Fruit fly (Drosophila melanogaster): ENCODE measurements around the gene RhoL.

RhoL gene

DNA sequence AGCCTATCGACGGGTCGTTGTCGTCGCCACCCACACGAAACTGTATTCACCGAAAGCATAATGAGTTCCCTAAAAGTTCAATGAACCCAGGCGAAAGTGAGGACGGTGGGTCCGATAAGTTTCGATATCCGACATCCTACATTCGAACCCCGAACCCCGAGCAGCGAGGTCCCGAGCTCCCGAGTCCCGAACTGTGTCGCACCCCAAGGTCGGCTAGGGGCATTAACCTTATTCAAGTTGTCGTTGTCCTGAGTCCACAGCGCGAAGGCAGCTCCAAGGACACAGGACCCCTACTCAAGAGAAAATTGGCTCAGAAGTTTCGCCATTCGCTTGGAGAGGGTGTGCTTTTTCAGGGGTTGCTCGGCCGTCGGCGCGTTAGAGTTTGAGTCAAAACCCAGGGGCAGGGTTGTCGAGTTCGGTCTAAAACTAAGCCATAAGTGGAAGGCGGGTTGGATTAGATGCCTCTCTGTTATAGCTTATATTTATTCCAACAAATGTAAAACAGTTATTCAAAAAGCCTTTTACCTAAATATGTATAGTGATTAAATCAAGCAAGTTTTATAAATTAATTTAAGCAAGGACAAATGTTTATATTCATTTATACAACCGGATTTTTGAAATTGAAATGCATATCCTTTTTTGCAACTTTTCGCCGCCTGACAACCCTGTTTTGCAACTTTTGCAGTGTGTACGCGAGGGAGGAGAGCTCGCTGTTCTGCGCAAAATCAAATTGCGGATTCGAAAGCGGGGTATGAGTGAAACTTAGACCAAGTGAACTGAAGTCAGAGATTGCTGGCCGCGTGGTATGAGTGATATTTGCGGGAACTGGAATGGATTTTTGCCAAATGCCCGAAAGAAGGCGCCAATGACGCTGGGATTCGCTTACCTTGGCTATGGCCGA lies 42.7 kb downstream of the RhoL start (continued):
- peak; percentile 68 for TF ChIP-seq vvl (GFP tag; IDR thresholded peaks at IDR 0.05)
- TF ChIP-seq Optix (GFP tag; IDR thresholded peaks at IDR 0.05) = 0 out of 3 replicates have a peak, but pooled peaks have one; percentile 5
- TF ChIP-seq chn (GFP tag; optimal IDR thresholded peaks at IDR 0.05) = peak; percentile 39
- TF ChIP-seq CG10147 (GFP tag; optimal IDR thresholded peaks at IDR 0.05) = peak; percentile 84
- TF ChIP-seq vnd (GFP tag; IDR thresholded peaks at IDR 0.05; ENCODE audit: partially characterized antibody) = no peak
- peak; percentile 46 for TF ChIP-seq fd96Cb (tag; optimal IDR thresholded peaks at IDR 0.05)
- peak; percentile 79 for TF ChIP-seq CG8924 (tag; optimal IDR thresholded peaks at IDR 0.05)
- TF ChIP-seq CG1529 (GFP tag; optimal IDR thresholded peaks at IDR 0.05) = peak; percentile 21
- no peak for TF ChIP-seq gt (GFP tag; IDR thresholded peaks at IDR 0.05)
- TF ChIP-seq E2f2 (GFP tag; IDR thresholded peaks at IDR 0.05) = peak; percentile 44
- TF ChIP-seq Lpt (GFP tag; optimal IDR thresholded peaks at IDR 0.05) = no peak
- TF ChIP-seq CG13775 (GFP tag; optimal IDR thresholded peaks at IDR 0.05) = peak; percentile 56
- TF ChIP-seq D19B (GFP tag; optimal IDR thresholded peaks at IDR 0.05) = peak; percentile 72
- TF ChIP-seq Mes4 (GFP tag; optimal IDR thresholded peaks at IDR 0.05) = no peak
- TF ChIP-seq CG18011 (GFP tag; optimal IDR thresholded peaks at IDR 0.05) = peak; percentile 53
- peak in 1 of 2 experiments; percentile 59 for TF ChIP-seq bsh (GFP tag; optimal IDR thresholded peaks at IDR 0.05)
- TF ChIP-seq en (GFP tag; optimal IDR thresholded peaks at IDR 0.05) = no peak
- peak; percentile 67 for TF ChIP-seq CG9215 (GFP tag; IDR thresholded peaks at IDR 0.05)
- no peak; the same call in 1 of the 2 replicates for TF ChIP-seq MBD-R2 (GFP tag; IDR thresholded peaks at IDR 0.05)
- TF ChIP-seq Vsx1 (GFP tag; optimal IDR thresholded peaks at IDR 0.05) = peak; percentile 39
- TF ChIP-seq CG2712 (tag; optimal IDR thresholded peaks at IDR 0.05) = peak; percentile 69
- peak; percentile 49 for TF ChIP-seq CG7786 (GFP tag; optimal IDR thresholded peaks at IDR 0.05)
- peak; percentile 59 for TF ChIP-seq onecut (GFP tag; IDR thresholded peaks at IDR 0.05)
- TF ChIP-seq Pdp1 (GFP tag; optimal IDR thresholded peaks at IDR 0.05) = peak in 1 of 2 experiments; percentile 40
- peak in 1 of 2 experiments; percentile 37 for TF ChIP-seq Eip74EF (GFP tag; optimal IDR thresholded peaks at IDR 0.05)
- peak; percentile 64; the same call in 1 of the 2 replicates for TF ChIP-seq CG14014 (GFP tag; IDR thresholded peaks at IDR 0.05)
- TF ChIP-seq Fer1 (GFP tag; optimal IDR thresholded peaks at IDR 0.05) = peak; percentile 91
- TF ChIP-seq CG2889 (GFP tag; IDR thresholded peaks at IDR 0.05) = no peak
- 0 out of 2 replicates have a peak, but pooled peaks have one; percentile 6 for TF ChIP-seq peb (GFP tag; IDR thresholded peaks at IDR 0.05)
- TF ChIP-seq CG31365 (tag; optimal IDR thresholded peaks at IDR 0.05) = no peak
- no peak for TF ChIP-seq CG13287 (GFP tag; IDR thresholded peaks at IDR 0.05; ENCODE audit: partially characterized antibody)
- TF ChIP-seq lbe (GFP tag; optimal IDR thresholded peaks at IDR 0.05) = no peak
- TF ChIP-seq Antp (GFP tag; optimal IDR thresholded peaks at IDR 0.05) = peak; percentile 51
- peak; percentile 81 for TF ChIP-seq gem (tag; optimal IDR thresholded peaks at IDR 0.05)
- peak; percentile 51 for TF ChIP-seq nerfin-1 (tag; optimal IDR thresholded peaks at IDR 0.05)
- TF ChIP-seq lilli (GFP tag; optimal IDR thresholded peaks at IDR 0.05) = peak; percentile 74
- TF ChIP-seq jumu (GFP tag; optimal IDR thresholded peaks at IDR 0.05) = peak; percentile 46
- no peak for TF ChIP-seq mld (GFP tag; IDR thresholded peaks at IDR 0.05; ENCODE audit: partially characterized antibody)
- peak; percentile 40; the same call in 1 of the 2 replicates for TF ChIP-seq CG7372 (GFP tag; IDR thresholded peaks at IDR 0.05)
- TF ChIP-seq D (optimal IDR thresholded peaks at IDR 0.05) = no peak
- TF ChIP-seq D (GFP tag; optimal IDR thresholded peaks at IDR 0.05) = peak; percentile 41
- peak; percentile 27 for TF ChIP-seq CG4854 (GFP tag; optimal IDR thresholded peaks at IDR 0.05)
- TF ChIP-seq odd (GFP tag; optimal IDR thresholded peaks at IDR 0.05) = peak; percentile 66
- peak; percentile 6 for TF ChIP-seq CG2875 (GFP tag; optimal IDR thresholded peaks at IDR 0.05)
- peak; percentile 90 for TF ChIP-seq Hmr (GFP tag; optimal IDR thresholded peaks at IDR 0.05)
- TF ChIP-seq CG34422 (GFP tag; IDR thresholded peaks at IDR 0.05) = peak; percentile 49; the same call in 1 of the 3 replicates
- TF ChIP-seq seq (GFP tag; IDR thresholded peaks at IDR 0.05) = peak; percentile 73
- peak; percentile 69 for TF ChIP-seq ind (GFP tag; optimal IDR thresholded peaks at IDR 0.05)
